Worm (Caenorhabditis elegans) whole organism, midembryonic: ENCODE measurements around the gene F32H5.1.

ENCODE experiments used
- T22C8.4 ChIP-seq: fragments of 200-800 bp; sonication (Bioruptor generic); IDR thresholded peaks from 2 replicates; pipeline ENCODE4 v1.3.6; 2022; ENCODE audit warnings: missing genetic modification characterization, missing compliant biosample characterization
- flt-1 ChIP-seq: fragments of 200-800 bp; sonication (Bioruptor generic); IDR thresholded peaks from 2 replicates; pipeline ENCODE4 v1.3.6; 2022; ENCODE audit warnings: missing genetic modification characterization, missing compliant biosample characterization
- klf-2 ChIP-seq: fragments of 200-800 bp; sonication (Bioruptor generic); conservative IDR thresholded peaks from 2 replicates; pipeline ENCODE4 v1.3.6; 2022; ENCODE audit warnings: missing genetic modification reagents, missing genetic modification characterization, missing compliant biosample characterization
- ref-1 ChIP-seq: fragments of 200-800 bp; sonication (Bioruptor generic); conservative IDR thresholded peaks from 2 replicates; pipeline ENCODE4 v1.3.6; 2022; ENCODE audit warnings: missing genetic modification reagents, missing genetic modification characterization, missing compliant biosample characterization
- tab-1 ChIP-seq: fragments of 200-800 bp; sonication (Bioruptor generic); IDR thresholded peaks from 2 replicates; pipeline ENCODE4 v1.3.6; 2022; ENCODE audit warnings: missing genetic modification characterization, missing compliant biosample characterization
- ztf-29 ChIP-seq: fragments of 200-800 bp; sonication (Bioruptor generic); IDR thresholded peaks from 2 replicates; pipeline ENCODE4 v1.3.6; 2022; ENCODE audit warnings: missing genetic modification reagents, missing genetic modification characterization, missing compliant biosample characterization

DNA sequence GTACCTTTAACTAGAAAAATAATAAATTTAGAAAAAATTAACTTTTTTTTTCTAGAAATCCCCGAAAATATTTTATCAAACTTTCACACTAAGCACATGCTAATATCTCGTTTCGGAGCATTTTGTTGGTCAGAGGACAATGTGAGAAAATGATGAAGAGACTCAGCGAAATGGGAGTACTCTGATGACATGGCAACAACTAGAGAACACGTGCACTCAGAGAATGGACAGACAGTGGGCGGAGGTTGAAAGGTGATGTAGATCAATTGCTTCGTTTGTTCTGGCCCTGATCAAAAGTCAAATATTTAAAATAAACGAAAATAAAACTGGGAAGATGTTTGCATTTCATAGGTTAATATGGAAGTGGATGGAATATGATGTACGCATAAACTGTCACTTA is 23.4 kb downstream of the F32H5.1 start:
- TF ChIP-seq T22C8.4 (GFP tag; lab: Robert Waterston, UW) (no peak), ref-1 (no peak), klf-2 (no peak), flt-1 (GFP tag; lab: Robert Waterston, UW) (no peak), ztf-29 (no peak), tab-1 (GFP tag; lab: Robert Waterston, UW) (no peak)
